Worm (Caenorhabditis elegans): ENCODE data around the gene Y39H10B.3.

Gene Y39H10B.3

ce11 chrV:3649473-3649872 is 21.1 kb upstream of the Y39H10B.3 start, which contains the start of gene str-114:
Gene str-114, plus strand, starts transcription at chrV:3649773.
- TF ChIP-seq F37D6.2 (tag; optimal IDR thresholded peaks at IDR 0.05) (no peak), aha-1 (tag) (peak; percentile 81)

ce11 chrV:3659472-3659871 is 11.1 kb upstream of the Y39H10B.3 start, which contains the start of gene acr-23:
Gene acr-23, minus strand, starts transcription at chrV:3659572.
- no peak for TF ChIP-seq Y105C5A.15 (GFP tag; IDR thresholded peaks at IDR 0.05)
- TF ChIP-seq unc-62 (GFP tag; optimal IDR thresholded peaks at IDR 0.05 in 1 of 2) = peak in 1 of 2 experiments; percentile 72
- no peak for TF ChIP-seq unc-62 (tag; optimal IDR thresholded peaks at IDR 0.05)
- TF ChIP-seq unc-130 (GFP tag; optimal IDR thresholded peaks at IDR 0.05) = no peak
- no peak for TF ChIP-seq unc-39 (tag; optimal IDR thresholded peaks at IDR 0.05)
- no peak for TF ChIP-seq Y48G9A.11 (GFP tag; IDR thresholded peaks at IDR 0.05)
- TF ChIP-seq R02D3.7 (tag; optimal IDR thresholded peaks at IDR 0.05) = no peak

- TF ChIP-seq ceh-82 (tag; optimal IDR thresholded peaks at IDR 0.05) (no peak), lin-38 (GFP tag; IDR thresholded peaks at IDR 0.05) (no peak)
Measured at ce11 chrV:3666887-3667286, 3.7 kb upstream of the Y39H10B.3 start, which contains the start of gene str-113. Gene str-113, minus strand, starts transcription at chrV:3666987.

ce11 chrV:3668464-3668863 is 2.1 kb upstream of the Y39H10B.3 start, which contains the start of gene Y39H10B.2:
Gene Y39H10B.2, plus strand, starts transcription at chrV:3668764.
- TF ChIP-seq daf-16 (GFP tag; optimal IDR thresholded peaks at IDR 0.05) (no peak), daf-16 (tag; optimal IDR thresholded peaks at IDR 0.05) (peak; percentile 42), lin-1 (GFP tag; IDR thresholded peaks at IDR 0.05) (no peak), egl-27 (tag; optimal IDR thresholded peaks at IDR 0.05) (no peak), lin-38 (GFP tag; IDR thresholded peaks at IDR 0.05) (no peak), gei-8 (GFP tag; optimal IDR thresholded peaks at IDR 0.05) (no peak)

ce11 chrV:3673080-3673479 is 2.5 kb downstream of the Y39H10B.3 start, which contains the start of gene pals-33:
Gene pals-33, plus strand, starts transcription at chrV:3673380.
- TF ChIP-seq ceh-82 (tag; optimal IDR thresholded peaks at IDR 0.05) (no peak), cey-2 (tag; optimal IDR thresholded peaks at IDR 0.05; ENCODE audit: borderline replicate concordance, insufficient read depth) (no peak), F44E2.7 (GFP tag; IDR thresholded peaks at IDR 0.05) (no peak), D1046.2 (GFP tag; IDR thresholded peaks at IDR 0.05) (no peak), gei-8 (GFP tag; optimal IDR thresholded peaks at IDR 0.05) (no peak), zip-11 (GFP tag; IDR thresholded peaks at IDR 0.05) (no peak), unc-39 (tag; optimal IDR thresholded peaks at IDR 0.05) (no peak), nhr-28 (tag; optimal IDR thresholded peaks at IDR 0.05) (no peak), egl-43 (GFP tag; IDR thresholded peaks at IDR 0.05) (no peak), daf-16 (GFP tag; optimal IDR thresholded peaks at IDR 0.05) (no peak), daf-16 (tag; optimal IDR thresholded peaks at IDR 0.05) (peak; percentile 56), lim-7 (GFP tag; IDR thresholded peaks at IDR 0.05) (no peak), aha-1 (tag) (peak; percentile 27), daf-19 (GFP tag; conservative IDR thresholded peaks at IDR 0.05) (no peak), spr-3 (GFP tag; optimal IDR thresholded peaks at IDR 0.05) (no peak), lin-13 (GFP tag; optimal IDR thresholded peaks at IDR 0.05) (no peak), snpc-1.2 (GFP tag; IDR thresholded peaks at IDR 0.05) (no peak)

- TF ChIP-seq nhr-237 (tag; optimal IDR thresholded peaks at IDR 0.05) = no peak
- TF ChIP-seq nhr-25 (tag; optimal IDR thresholded peaks at IDR 0.05; ENCODE audit: borderline replicate concordance, insufficient read depth) = no peak
- no peak for TF ChIP-seq tra-1 (GFP tag; IDR thresholded peaks at IDR 0.05)
- no peak for TF ChIP-seq ZK337.2 (GFP tag; IDR thresholded peaks at IDR 0.05)
- no peak for TF ChIP-seq unc-39 (tag; optimal IDR thresholded peaks at IDR 0.05)
- TF ChIP-seq hlh-30 (tag; optimal IDR thresholded peaks at IDR 0.05; ENCODE audit: insufficient read depth) = peak; percentile 45
- TF ChIP-seq cey-2 (tag; optimal IDR thresholded peaks at IDR 0.05; ENCODE audit: borderline replicate concordance, insufficient read depth) = no peak
- no peak for TF ChIP-seq zip-2 (tag; optimal IDR thresholded peaks at IDR 0.05)
- no peak for TF ChIP-seq Y75B8A.6 (GFP tag; IDR thresholded peaks at IDR 0.05)
- no peak for TF ChIP-seq daf-12 (tag; optimal IDR thresholded peaks at IDR 0.05)
- TF ChIP-seq nhr-11 (tag; optimal IDR thresholded peaks at IDR 0.05) = peak; percentile 16
- no peak for TF ChIP-seq egl-27 (tag; optimal IDR thresholded peaks at IDR 0.05)
- TF ChIP-seq hlh-11 (tag; optimal IDR thresholded peaks at IDR 0.05) = peak; percentile 41
Measured at ce11 chrV:3677212-3677611, 6.6 kb downstream of the Y39H10B.3 start.
